Fruit fly (Drosophila melanogaster): Measurements from ENCODE around the gene ppk15.

Gene ppk15

DNA sequence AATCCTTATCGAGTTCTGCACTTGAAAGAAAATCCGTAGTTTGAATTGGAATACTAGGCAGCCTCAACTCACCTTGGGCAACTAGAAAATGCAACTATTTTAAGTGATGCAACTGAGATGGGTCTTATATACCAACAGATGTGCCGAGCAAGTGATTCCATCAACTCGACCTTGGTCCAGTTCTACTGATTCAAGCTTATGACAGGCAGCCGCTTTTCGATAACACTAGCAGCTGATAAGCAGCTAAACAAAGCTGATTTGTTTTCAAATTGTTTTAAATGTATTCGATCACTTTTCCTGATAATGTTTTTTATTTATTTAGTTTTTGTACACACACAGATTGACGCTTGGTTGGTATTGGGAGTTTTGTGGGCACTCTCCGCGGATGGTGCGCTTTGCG, 21.5 kb upstream of the ppk15 start, which contains the start of gene CG6503:
Gene CG6503 (minus strand): TSS at position 101 of the 400 bp plus-strand sequence.
- TF ChIP-seq CTCF (optimal IDR thresholded peaks at IDR 0.05) (no peak), CG8478 (optimal IDR thresholded peaks at IDR 0.05) (no peak)

- TF ChIP-seq CG8478 (optimal IDR thresholded peaks at IDR 0.05) (no peak), CTCF (optimal IDR thresholded peaks at IDR 0.05) (no peak)
These were observed 10.3 kb upstream of the ppk15 start, which contains the start of gene Ald2 for dm6 chr3R:26413788-26414187. TSS of gene Ald2 (plus strand) at chr3R:26414088.

- TF ChIP-seq CG8478 (optimal IDR thresholded peaks at IDR 0.05) = no peak
- no peak for TF ChIP-seq CTCF (optimal IDR thresholded peaks at IDR 0.05)
These were observed 6.3 kb upstream of the ppk15 start for dm6 chr3R:26409780-26410179.
